Worm (Caenorhabditis elegans) whole organism, L4/young adult: ENCODE data around the gene col-68.

Source experiments
- dao-5 ChIP-seq: sonication (generic microtip); optimal IDR thresholded peaks from 2 replicates; lab custom pipeline; 2016; ENCODE audit warnings: missing genotype, missing genetic modification characterization, moderate library complexity, missing compliant biosample characterization
- him-1 ChIP-seq: sonication (generic microtip); optimal IDR thresholded peaks from 2 replicates; lab custom pipeline; 2016; ENCODE audit warnings: missing genotype, missing genetic modification reagents, missing genetic modification characterization, missing compliant biosample characterization

DNA sequence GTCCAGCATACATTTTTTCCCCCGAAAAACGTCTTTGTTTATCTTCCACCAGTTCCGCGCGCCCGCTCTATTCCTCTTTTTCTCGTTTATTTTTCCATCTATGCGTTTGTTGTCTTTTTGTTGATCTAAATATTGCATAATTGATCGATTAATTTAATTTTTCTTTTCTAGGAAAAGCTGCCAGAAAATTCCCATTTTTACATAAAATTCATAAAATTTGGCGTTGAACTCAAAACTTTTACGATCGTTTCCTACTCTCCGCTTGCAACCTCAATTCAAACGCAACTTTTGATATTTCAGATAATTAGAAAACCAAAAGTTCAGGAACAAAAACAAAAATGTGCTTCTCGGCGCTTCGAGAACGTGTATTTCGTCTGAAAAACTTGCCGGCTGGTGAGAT is 4.5 kb downstream of the col-68 start, which contains the start of gene C50D2.2:
- no peak for TF ChIP-seq him-1 (tag; lab: Kevin White, UChicago)
- no peak for TF ChIP-seq dao-5 (tag; lab: Kevin White, UChicago)
